Worm (Caenorhabditis elegans): ENCODE measurements around the gene F59E12.3.

The F59E12.3 gene

ce11 chrII:5649236-5650004, 11.3 kb downstream of the F59E12.3 start, which contains the start of the genes sam-4, F59E12.17 and zyg-1:
Gene sam-4 (minus strand): TSS chrII:5649286.
Gene F59E12.17 (minus strand): TSS chrII:5649470.
Gene zyg-1 (plus strand): TSS chrII:5649748.
- TF ChIP-seq lsl-1 (GFP tag; optimal IDR thresholded peaks at IDR 0.05) (peak; percentile 63), F22D6.2 (tag; optimal IDR thresholded peaks at IDR 0.05) (no peak), D2030.7 (GFP tag; IDR thresholded peaks at IDR 0.05) (peak; percentile 82), tbx-9 (tag; optimal IDR thresholded peaks at IDR 0.05; ENCODE audit: borderline replicate concordance) (no peak), F49E8.2 (tag; optimal IDR thresholded peaks at IDR 0.05; ENCODE audit: insufficient read depth) (peak; percentile 80), T26A5.8 (tag; optimal IDR thresholded peaks at IDR 0.05) (no peak), T07F8.4 (tag; optimal IDR thresholded peaks at IDR 0.05) (no peak), zfh-2 (GFP tag; conservative IDR thresholded peaks at IDR 0.05) (no peak), ceh-27 (GFP tag; optimal IDR thresholded peaks at IDR 0.05) (peak; percentile 64), madf-10 (tag; optimal IDR thresholded peaks at IDR 0.05) (no peak), athp-1 (tag; optimal IDR thresholded peaks at IDR 0.05) (peak; percentile 7), mcd-1 (GFP tag; IDR thresholded peaks at IDR 0.05) (peak; percentile 85), lag-1 (GFP tag; IDR thresholded peaks at IDR 0.05) (no peak), attf-5 (GFP tag; optimal IDR thresholded peaks at IDR 0.05) (peak; percentile 85), egl-44 (GFP tag; IDR thresholded peaks at IDR 0.05) (0 out of 2 replicates have a peak, but pooled peaks have one; percentile 23), hmg-20 (GFP tag; IDR thresholded peaks at IDR 0.05) (no peak), F52B5.7 (tag; optimal IDR thresholded peaks at IDR 0.05) (no peak), aptf-2 (GFP tag; conservative IDR thresholded peaks at IDR 0.05) (peak; percentile 52; the same call in 1 of the 2 replicates), egrh-3 (GFP tag; IDR thresholded peaks at IDR 0.05) (peak; percentile 53), him-1 (tag; optimal IDR thresholded peaks at IDR 0.05) (no peak), dox-1 (GFP tag; IDR thresholded peaks at IDR 0.05) (peak; percentile 91), madf-6 (GFP tag; IDR thresholded peaks at IDR 0.05) (peak; percentile 71), lin-26 (GFP tag; IDR thresholded peaks at IDR 0.05) (no peak), ztf-28 (GFP tag; IDR thresholded peaks at IDR 0.05) (peak; percentile 80; the same call in 1 of the 2 replicates), tbp1 (GFP tag; optimal IDR thresholded peaks at IDR 0.05) (peak; percentile 48), F23B12.7 (tag; optimal IDR thresholded peaks at IDR 0.05; ENCODE audit: insufficient read depth) (peak; percentile 83), pbrm-1 (GFP tag; IDR thresholded peaks at IDR 0.05) (peak; percentile 21; the same call in 1 of the 2 replicates), mel-28 (tag; optimal IDR thresholded peaks at IDR 0.05; ENCODE audit: borderline replicate concordance) (no peak), ceh-40 (GFP tag; IDR thresholded peaks at IDR 0.05) (no peak), nfya-1 (tag; optimal IDR thresholded peaks at IDR 0.05; ENCODE audit: borderline replicate concordance, insufficient read depth) (no peak), ceh-100 (GFP tag; IDR thresholded peaks at IDR 0.05) (peak; percentile 22; the same call in 1 of the 2 replicates), nfyb-1 (GFP tag; IDR thresholded peaks at IDR 0.05) (peak; percentile 38; the same call in 1 of the 2 replicates), bed-2 (GFP tag; IDR thresholded peaks at IDR 0.05) (no peak), hmg-1.2 (GFP tag; IDR thresholded peaks at IDR 0.05) (peak; percentile 82), ztf-26 (tag; optimal IDR thresholded peaks at IDR 0.05) (no peak), F33H1.4 (GFP tag; IDR thresholded peaks at IDR 0.05) (peak; percentile 57), rec-8 (tag; optimal IDR thresholded peaks at IDR 0.05) (no peak), F39B2.1 (GFP tag; IDR thresholded peaks at IDR 0.05) (no peak), nhr-90 (tag; optimal IDR thresholded peaks at IDR 0.05) (no peak), K12H6.12 (tag; optimal IDR thresholded peaks at IDR 0.05) (peak; percentile 31), ztf-18 (tag; optimal IDR thresholded peaks at IDR 0.05) (peak; percentile 39), lir-1 (GFP tag; conservative IDR thresholded peaks at IDR 0.05) (0 out of 2 replicates have a peak, but pooled peaks have one; percentile 8), madf-8 (GFP tag; conservative IDR thresholded peaks at IDR 0.05) (peak; percentile 34), cebp-1 (GFP tag; IDR thresholded peaks at IDR 0.05) (peak; percentile 41; the same call in 1 of the 2 replicates), cebp-1 (tag; optimal IDR thresholded peaks at IDR 0.05) (peak; percentile 50), ceh-91 (GFP tag; IDR thresholded peaks at IDR 0.05) (peak; percentile 58; the same call in 1 of the 2 replicates), mes-4 (tag; optimal IDR thresholded peaks at IDR 0.05) (no peak)

Data from whole organism, young adult.